Worm (Caenorhabditis elegans) whole organism, late embryonic: ENCODE data around the gene nex-2.

Experiments used
- F13H6.1 ChIP-seq: sonication (generic microtip); optimal IDR thresholded peaks from 2 replicates; lab custom pipeline; 2016; ENCODE audit warnings: missing genetic modification characterization, missing compliant biosample characterization
- K09A11.1 ChIP-seq: sonication (generic microtip); optimal IDR thresholded peaks from 2 replicates; lab custom pipeline; 2017; ENCODE audit warnings: antibody characterized with exemption, mild to moderate bottlenecking, missing genetic modification characterization, missing compliant biosample characterization; ENCODE audit not compliant: insufficient read depth
- Y22D7AL.16 ChIP-seq: sonication (generic microtip); optimal IDR thresholded peaks from 2 replicates; lab custom pipeline; 2016; ENCODE audit warnings: missing genetic modification characterization, missing compliant biosample characterization
- ceh-18 ChIP-seq: sonication (generic microtip); optimal IDR thresholded peaks from 2 replicates; lab custom pipeline; 2016; ENCODE audit warnings: missing genetic modification characterization, missing compliant biosample characterization
- ceh-19 ChIP-seq: fragments of 200-800 bp; sonication (Bioruptor generic); optimal IDR thresholded peaks from 2 replicates; lab custom pipeline; 2018; ENCODE audit warnings: mild to moderate bottlenecking, missing genetic modification characterization, missing compliant biosample characterization
- ceh-22 ChIP-seq: sonication (generic microtip); optimal IDR thresholded peaks from 2 replicates; lab custom pipeline; 2017; ENCODE audit warnings: missing biosample characterization, missing genetic modification characterization
- ceh-24 ChIP-seq: sonication (generic microtip); optimal IDR thresholded peaks from 2 replicates; lab custom pipeline; 2016; ENCODE audit warnings: mild to moderate bottlenecking, missing genetic modification characterization, missing compliant biosample characterization
- ceh-48 ChIP-seq: sonication (generic microtip); optimal IDR thresholded peaks from 2 replicates; lab custom pipeline; 2016; ENCODE audit warnings: missing genetic modification characterization, inconsistent platforms, missing compliant biosample characterization
- ceh-9 ChIP-seq: sonication (generic microtip); optimal IDR thresholded peaks from 2 replicates; lab custom pipeline; 2016; ENCODE audit warnings: mild to moderate bottlenecking, missing genetic modification characterization, inconsistent platforms, missing compliant biosample characterization
- dmd-4 ChIP-seq: sonication (generic microtip); optimal IDR thresholded peaks from 2 replicates; lab custom pipeline; 2016; ENCODE audit warnings: borderline replicate concordance, missing genetic modification characterization, missing compliant biosample characterization
- dve-1 ChIP-seq: sonication (generic microtip); optimal IDR thresholded peaks from 2 replicates; lab custom pipeline; 2017; ENCODE audit warnings: antibody characterized with exemption, mild to moderate bottlenecking, missing genetic modification characterization, missing compliant biosample characterization
- fkh-10 ChIP-seq: fragments of 150-350 bp; optimal IDR thresholded peaks from 2 replicates; lab custom pipeline; 2014; ENCODE audit warnings: missing biosample characterization, missing genetic modification reagents, missing genetic modification characterization
- fkh-6 ChIP-seq: sonication (generic microtip); optimal IDR thresholded peaks from 2 replicates; lab custom pipeline; 2016; ENCODE audit warnings: missing genetic modification characterization, missing compliant biosample characterization
- hlh-13 ChIP-seq: fragments of 200-800 bp; sonication (Bioruptor generic); optimal IDR thresholded peaks from 2 replicates; lab custom pipeline; 2018; ENCODE audit warnings: mild to moderate bottlenecking, missing genetic modification characterization, missing compliant biosample characterization
- hlh-30 ChIP-seq: sonication (generic microtip); optimal IDR thresholded peaks from 2 replicates; lab custom pipeline; 2017; ENCODE audit warnings: antibody characterized with exemption, missing genetic modification characterization, missing compliant biosample characterization; ENCODE audit not compliant: insufficient read depth
- hlh-6 ChIP-seq: sonication (generic microtip); optimal IDR thresholded peaks from 2 replicates; lab custom pipeline; 2016; ENCODE audit warnings: missing genotype, missing genetic modification characterization, missing compliant biosample characterization
- madf-2 ChIP-seq: sonication (generic microtip); optimal IDR thresholded peaks from 2 replicates; lab custom pipeline; 2017; ENCODE audit warnings: missing genetic modification characterization, missing compliant biosample characterization
- nfya-1 ChIP-seq: sonication (generic microtip); optimal IDR thresholded peaks from 2 replicates; lab custom pipeline; 2017; ENCODE audit warnings: missing genetic modification characterization, mild to moderate bottlenecking, missing compliant biosample characterization, antibody characterized with exemption, moderate library complexity
- nhr-11 ChIP-seq: fragments of 150-350 bp; optimal IDR thresholded peaks from 2 replicates; lab custom pipeline; 2014; ENCODE audit warnings: missing biosample characterization, missing genetic modification characterization
- npax-4 ChIP-seq: sonication (generic microtip); optimal IDR thresholded peaks from 2 replicates; lab custom pipeline; 2016; ENCODE audit warnings: missing genetic modification characterization, missing compliant biosample characterization
- pax-1 ChIP-seq: fragments of 150-350 bp; optimal IDR thresholded peaks from 2 replicates; lab custom pipeline; 2014; ENCODE audit warnings: missing biosample characterization, missing genetic modification characterization
- pha-4 ChIP-seq: fragments of 150-350 bp; optimal IDR thresholded peaks from 2 replicates; lab custom pipeline; 2018; ENCODE audit warnings: missing biosample characterization, missing genetic modification reagents, missing genetic modification characterization
- pqm-1 ChIP-seq: sonication (generic microtip); optimal IDR thresholded peaks from 2 replicates; lab custom pipeline; 2016; ENCODE audit warnings: missing genetic modification characterization, missing compliant biosample characterization
- pros-1 ChIP-seq: fragments of 150-350 bp; optimal IDR thresholded peaks from 2 replicates; lab custom pipeline; 2014; ENCODE audit warnings: missing biosample characterization, missing genetic modification reagents, missing genetic modification characterization
- ref-2 ChIP-seq: sonication (generic microtip); optimal IDR thresholded peaks from 2 replicates; lab custom pipeline; 2016; ENCODE audit warnings: missing genetic modification characterization, missing compliant biosample characterization
- sox-2 ChIP-seq: fragments of 200-800 bp; sonication (Bioruptor generic); IDR thresholded peaks from 2 replicates; pipeline ENCODE4 v1.3.6; 2022; ENCODE audit warnings: missing genetic modification reagents, missing genetic modification characterization, missing compliant biosample characterization
- sox-4 ChIP-seq: sonication (generic microtip); optimal IDR thresholded peaks from 2 replicates; lab custom pipeline; 2017; ENCODE audit warnings: mild to moderate bottlenecking, missing genetic modification characterization, inconsistent platforms, missing compliant biosample characterization
- syd-9 ChIP-seq: sonication (generic microtip); optimal IDR thresholded peaks from 2 replicates; lab custom pipeline; 2016; ENCODE audit warnings: mild to moderate bottlenecking, missing genetic modification characterization, moderate library complexity, missing compliant biosample characterization
- ttx-3 ChIP-seq: sonication (generic microtip); optimal IDR thresholded peaks from 2 replicates; lab custom pipeline; 2016; ENCODE audit warnings: missing genetic modification reagents, missing genetic modification characterization, missing compliant biosample characterization
- unc-3 ChIP-seq, 2 experiments: fragments of 200-800 bp in 1 of 2; sonication (Bioruptor generic) in 1 of 2; sonication (generic microtip) in 1 of 2; conservative IDR thresholded peaks in 1 of 2; optimal IDR thresholded peaks in 1 of 2; 2 replicates each; pipeline versions ENCODE4 v1.3.6 to Lab custom; 2016 to 2022; ENCODE audit warnings: missing compliant biosample characterization in 2 of 2, missing genetic modification characterization in 2 of 2, missing genetic modification reagents in 1 of 2
- unc-55 ChIP-seq: sonication (generic microtip); optimal IDR thresholded peaks from 2 replicates; lab custom pipeline; 2017; ENCODE audit warnings: missing biosample characterization, missing genetic modification reagents, missing genetic modification characterization
- unc-86 ChIP-seq: sonication (generic microtip); optimal IDR thresholded peaks from 2 replicates; lab custom pipeline; 2016; ENCODE audit warnings: missing genetic modification characterization, missing compliant biosample characterization
- ztf-16 ChIP-seq: sonication (generic microtip); optimal IDR thresholded peaks from 2 replicates; lab custom pipeline; 2017; ENCODE audit warnings: missing genetic modification characterization, missing compliant biosample characterization

Gene nex-2

ce11 chrIII:10351595-10352207 lies 21.5 kb upstream of the nex-2 start, which contains the start of gene T07C4.3 (continued):
- TF ChIP-seq ztf-16 (tag; lab: Kevin White, UChicago) (no peak), hlh-13 (GFP tag; lab: Kevin White, UChicago) (no peak), ref-2 (no peak)

ce11 chrIII:10347049-10347448 lies 16.8 kb upstream of the nex-2 start, which contains the start of gene tbx-8:
Gene tbx-8, plus strand, starts transcription at chrIII:10347349.
- no peak for TF ChIP-seq ceh-22 (tag; lab: Kevin White, UChicago)
- no peak for TF ChIP-seq hlh-30 (tag; lab: Kevin White, UChicago)
- no peak for TF ChIP-seq dve-1
- no peak for TF ChIP-seq ceh-9 (tag; lab: Kevin White, UChicago)
- TF ChIP-seq hlh-6 (tag; lab: Kevin White, UChicago), result no peak
- TF ChIP-seq ttx-3, result no peak
- no peak for TF ChIP-seq madf-2 (tag; lab: Kevin White, UChicago)

ce11 chrIII:10344762-10345161 lies 14.5 kb upstream of the nex-2 start:
- no peak for TF ChIP-seq unc-86 (tag; lab: Kevin White, UChicago)
- no peak for TF ChIP-seq npax-4 (tag; lab: Kevin White, UChicago)

ce11 chrIII:10341758-10342157 lies 11.5 kb upstream of the nex-2 start, which contains the start of gene tbx-9:
Gene tbx-9, minus strand, starts transcription at chrIII:10341858.
- TF ChIP-seq sox-4 (tag; lab: Kevin White, UChicago), result no peak
- TF ChIP-seq hlh-30 (tag; lab: Kevin White, UChicago), result no peak
- no peak for TF ChIP-seq pax-1 (tag; lab: Kevin White, UChicago)
- TF ChIP-seq ceh-18, result no peak
- TF ChIP-seq ceh-19 (GFP tag; lab: Kevin White, UChicago), result no peak

- TF ChIP-seq ceh-9 (tag; lab: Kevin White, UChicago), result no peak
- TF ChIP-seq sox-2 (GFP tag; lab: Robert Waterston, UW), result no peak
- no peak for TF ChIP-seq unc-3 (GFP tag; conservative IDR thresholded peaks at IDR 0.05; lab: Robert Waterston, UW)
- no peak for TF ChIP-seq unc-3 (tag; optimal IDR thresholded peaks at IDR 0.05; lab: Kevin White, UChicago)
- TF ChIP-seq nfya-1, result no peak
- no peak for TF ChIP-seq ceh-48 (tag; lab: Kevin White, UChicago)
- TF ChIP-seq dve-1, result no peak
- TF ChIP-seq pha-4 (tag; lab: Kevin White, UChicago), result no peak
- no peak for TF ChIP-seq unc-55
- TF ChIP-seq, all 69 proteins: peak for 0
Measured at ce11 chrIII:10339949-10340348, 9.7 kb upstream of the nex-2 start.

- TF ChIP-seq npax-4 (tag; lab: Kevin White, UChicago) (no peak), fkh-6 (no peak), fkh-10 (GFP tag; lab: Kevin White, UChicago) (no peak), hlh-30 (tag; lab: Kevin White, UChicago) (no peak), nhr-11 (no peak)
- TF ChIP-seq, all 69 proteins: peak for 0
Measured at ce11 chrIII:10338992-10339852, 9.0 kb upstream of the nex-2 start.

DNA sequence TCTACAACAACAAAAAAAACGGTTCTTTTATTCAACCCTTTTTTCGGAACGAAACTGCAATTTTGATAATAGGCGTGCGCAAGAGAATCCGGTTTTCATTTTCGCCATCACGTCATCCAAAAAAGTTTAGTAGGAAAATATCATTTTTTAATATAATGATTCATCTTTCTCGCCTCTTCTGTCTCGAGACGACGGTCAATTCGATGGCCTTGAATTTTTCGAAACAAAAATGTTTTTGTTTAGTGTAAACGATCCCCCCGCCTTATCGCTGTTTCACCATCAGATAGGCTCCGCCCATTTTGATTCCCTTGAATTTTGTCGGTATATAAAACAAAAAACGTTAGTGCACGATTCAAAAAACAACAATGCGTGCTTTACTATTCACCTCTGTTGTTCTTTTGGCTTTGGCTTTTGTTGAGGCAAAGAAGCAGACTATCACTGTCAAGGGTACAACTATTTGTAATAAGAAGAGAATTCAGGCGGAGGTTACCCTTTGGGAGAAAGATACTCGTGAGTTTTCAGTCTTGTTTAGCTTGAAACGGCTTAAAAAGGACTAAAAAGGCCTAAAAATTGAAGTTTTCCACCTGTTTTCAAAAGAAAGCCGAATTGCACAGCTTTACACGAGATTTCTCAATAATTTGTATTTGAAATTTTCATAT lies 7.4 kb upstream of the nex-2 start, which contains the start of gene ttr-15:
ttr-15 (plus strand) TSS at position 340 of the 659 bp plus-strand sequence.
- no peak for TF ChIP-seq syd-9 (tag; lab: Kevin White, UChicago)
- TF ChIP-seq sox-4 (tag; lab: Kevin White, UChicago), result no peak
- no peak for TF ChIP-seq ceh-24
- TF ChIP-seq pqm-1, result no peak
- no peak for TF ChIP-seq nfya-1
- TF ChIP-seq Y22D7AL.16 (tag; lab: Kevin White, UChicago), result no peak
- TF ChIP-seq F13H6.1 (tag; lab: Kevin White, UChicago), result no peak
- no peak for TF ChIP-seq fkh-6
- TF ChIP-seq nhr-11, result no peak
- no peak for TF ChIP-seq K09A11.1 (tag; lab: Kevin White, UChicago)
- no peak for TF ChIP-seq hlh-30 (tag; lab: Kevin White, UChicago)
- no peak for TF ChIP-seq dmd-4 (tag; lab: Kevin White, UChicago)
- no peak for TF ChIP-seq pros-1 (tag; lab: Kevin White, UChicago)
